Fruit fly (Drosophila melanogaster) whole organism, pupa: ENCODE results near the gene CG11307.

Experiments
- CG10348 ChIP-seq: fragments of 200-800 bp; sonication (Bioruptor generic); IDR thresholded peaks from 2 replicates; pipeline ENCODE4 v1.3.6; 2022; ENCODE audit warnings: missing biosample characterization, missing genetic modification characterization
- CG14655 ChIP-seq: fragments of 200-800 bp; sonication (Bioruptor generic); optimal IDR thresholded peaks from 3 replicates; lab custom pipeline; 2017; ENCODE audit warnings: mild to moderate bottlenecking, missing biosample characterization, missing genetic modification reagents, missing genetic modification characterization
- CG4496 ChIP-seq: fragments of 200-800 bp; sonication (Bioruptor generic); IDR thresholded peaks from 3 replicates; pipeline ENCODE4 v1.3.6; 2022; ENCODE audit warnings: missing biosample characterization, missing genetic modification characterization
- CG8159 ChIP-seq: fragments of 200-800 bp; sonication (Bioruptor generic); optimal IDR thresholded peaks from 3 replicates; lab custom pipeline; 2018; ENCODE audit warnings: missing biosample characterization, mild to moderate bottlenecking, missing genetic modification characterization, moderate library complexity
- Ets98B ChIP-seq: fragments of 200-800 bp; sonication (Bioruptor generic); IDR thresholded peaks from 2 replicates; pipeline ENCODE4 v1.3.6; 2022; ENCODE audit warnings: missing biosample characterization, missing genetic modification characterization
- Snoo ChIP-seq: fragments of 200-800 bp; sonication (Bioruptor generic); optimal IDR thresholded peaks from 3 replicates; lab custom pipeline; 2017; ENCODE audit warnings: missing biosample characterization, mild to moderate bottlenecking, missing genetic modification characterization, inconsistent platforms
- fd96Ca ChIP-seq: fragments of 200-800 bp; sonication (Bioruptor generic); IDR thresholded peaks from 3 replicates; pipeline ENCODE4 v1.3.6; 2022; ENCODE audit warnings: missing biosample characterization, missing genetic modification characterization

DNA sequence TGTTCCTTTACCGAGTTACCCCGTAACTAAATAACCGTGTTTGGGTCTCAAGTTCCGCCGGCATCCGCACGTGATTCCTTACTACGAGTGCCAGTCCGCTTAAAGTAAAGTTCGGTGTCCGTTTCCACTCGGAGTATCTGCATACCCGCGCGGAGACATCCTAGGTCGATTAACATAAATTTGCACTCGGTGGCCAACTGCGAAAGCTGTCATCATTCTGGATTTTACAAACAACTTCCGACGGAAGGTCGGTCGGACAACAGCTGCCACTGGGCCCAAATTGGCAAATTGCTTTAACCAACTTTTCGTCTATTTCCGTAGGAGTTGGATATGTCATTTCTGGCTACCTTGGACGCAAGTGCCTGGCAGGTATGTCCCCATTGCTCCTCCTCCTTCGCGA is 30.9 kb upstream of the CG11307 start, which contains the start of gene TfAP-2:
- TF ChIP-seq CG8159 (tag; lab: Kevin White, UChicago) (no peak), CG10348 (GFP tag; lab: Robert Waterston, UW) (no peak), CG14655 (GFP tag; lab: Kevin White, UChicago) (no peak), Snoo (tag; lab: Kevin White, UChicago) (no peak), CG4496 (no peak), Ets98B (GFP tag; lab: Robert Waterston, UW) (no peak), fd96Ca (no peak)
